Fruit fly (Drosophila melanogaster) whole organism, wandering third instar larva: ENCODE results near the gene TBC1d7.

Experiments used
- Hnf4 ChIP-seq: fragments of 200-800 bp; sonication (Bioruptor generic); optimal IDR thresholded peaks from 2 replicates; lab custom pipeline; 2016; ENCODE audit warnings: missing biosample characterization, mild to moderate bottlenecking, missing genetic modification characterization
- dmrt93B ChIP-seq: fragments of 200-800 bp; sonication (Bioruptor generic); optimal IDR thresholded peaks from 2 replicates; lab custom pipeline; 2018; ENCODE audit warnings: missing biosample characterization, mild to moderate bottlenecking, missing genetic modification characterization

dm6 chr3R:24116972-24117371, 44.6 kb upstream of the TBC1d7 start:
- TF ChIP-seq dmrt93B (GFP tag; lab: Kevin White, UChicago), result no peak
- TF ChIP-seq Hnf4 (GFP tag; lab: Kevin White, UChicago), result peak; percentile 10
